Worm (Caenorhabditis elegans) whole organism, L4 larva: ENCODE data around the gene npl-4.2.

ENCODE experiments used
- F26F4.8 ChIP-seq: fragments of 200-800 bp; sonication (Bioruptor generic); conservative IDR thresholded peaks from 2 replicates; pipeline ENCODE4 v1.3.6; 2022; ENCODE audit warnings: missing genetic modification characterization, missing compliant biosample characterization
- F37D6.2 ChIP-seq: sonication (generic microtip); optimal IDR thresholded peaks from 2 replicates; lab custom pipeline; 2016; ENCODE audit warnings: mild to moderate bottlenecking, missing genetic modification characterization, missing compliant biosample characterization
- T20F7.1 ChIP-seq: fragments of 200-800 bp; sonication (Bioruptor generic); optimal IDR thresholded peaks from 2 replicates; lab custom pipeline; 2018; ENCODE audit warnings: mild to moderate bottlenecking, missing genetic modification characterization, missing compliant biosample characterization
- T26A8.4 ChIP-seq: fragments of 200-800 bp; sonication (Bioruptor generic); IDR thresholded peaks from 2 replicates; pipeline ENCODE4 v1.3.6; 2022; ENCODE audit warnings: missing genetic modification characterization, missing compliant biosample characterization
- Y105C5A.15 ChIP-seq: fragments of 200-800 bp; sonication (Bioruptor generic); IDR thresholded peaks from 2 replicates; pipeline ENCODE4 v1.3.6; 2022; ENCODE audit warnings: missing genetic modification characterization, missing compliant biosample characterization
- ZK546.5 ChIP-seq, 2 experiments: sonication (generic microtip); optimal IDR thresholded peaks; 2 replicates each; lab custom pipeline; 2017; ENCODE audit warnings: missing biosample characterization in 2 of 2, missing genetic modification characterization in 2 of 2
- aly-2 ChIP-seq: sonication (generic microtip); optimal IDR thresholded peaks from 2 replicates; lab custom pipeline; 2018; ENCODE audit warnings: missing biosample characterization, missing genetic modification characterization
- arid-1 ChIP-seq: fragments of 200-800 bp; sonication (Bioruptor generic); conservative IDR thresholded peaks from 2 replicates; pipeline ENCODE4 v1.3.6; 2022; ENCODE audit warnings: missing genetic modification reagents, missing genetic modification characterization, missing compliant biosample characterization
- attf-4 ChIP-seq: sonication (generic microtip); optimal IDR thresholded peaks from 3 replicates; lab custom pipeline; 2017; ENCODE audit warnings: missing biosample characterization, missing genetic modification characterization
- ceh-62 ChIP-seq: sonication (generic microtip); optimal IDR thresholded peaks from 2 replicates; lab custom pipeline; 2017; ENCODE audit warnings: missing biosample characterization, missing genetic modification characterization
- cey-2 ChIP-seq: sonication (generic microtip); optimal IDR thresholded peaks from 3 replicates; lab custom pipeline; 2017; ENCODE audit warnings: missing genetic modification characterization, mild to moderate bottlenecking, missing compliant biosample characterization, antibody characterized with exemption, borderline replicate concordance; ENCODE audit not compliant: insufficient read depth
- ctbp-1 ChIP-seq: fragments of 200-800 bp; sonication (Bioruptor generic); IDR thresholded peaks from 2 replicates; pipeline ENCODE4 v1.3.6; 2022; ENCODE audit warnings: missing genetic modification reagents, missing genetic modification characterization, missing compliant biosample characterization
- daf-12 ChIP-seq: fragments of 150-350 bp; optimal IDR thresholded peaks from 2 replicates; lab custom pipeline; 2014; ENCODE audit warnings: missing biosample characterization, missing genetic modification reagents, missing genetic modification characterization
- daf-16 ChIP-seq, 3 experiments: sonication (generic microtip); optimal IDR thresholded peaks; 2 replicates each; lab custom pipeline; 2016 to 2017; ENCODE audit warnings: missing genetic modification characterization in 3 of 3, missing genetic modification reagents in 3 of 3, mild to moderate bottlenecking in 2 of 3, missing compliant biosample characterization in 2 of 3, missing biosample characterization in 1 of 3, moderate library complexity in 1 of 3
- daf-8 ChIP-seq: fragments of 200-800 bp; sonication (Bioruptor generic); IDR thresholded peaks from 2 replicates; pipeline ENCODE4 v1.3.6; 2022; ENCODE audit warnings: missing genetic modification characterization, missing compliant biosample characterization
- dmd-6 ChIP-seq: fragments of 200-800 bp; sonication (Bioruptor generic); IDR thresholded peaks from 2 replicates; pipeline ENCODE4 v1.3.6; 2022; ENCODE audit warnings: missing genetic modification reagents, missing genetic modification characterization, missing compliant biosample characterization
- dmd-8 ChIP-seq: fragments of 200-800 bp; sonication (Bioruptor generic); IDR thresholded peaks from 2 replicates; pipeline ENCODE4 v1.3.6; 2022; ENCODE audit warnings: missing genetic modification characterization, missing compliant biosample characterization
- duxl-1 ChIP-seq: sonication (generic microtip); optimal IDR thresholded peaks from 2 replicates; lab custom pipeline; 2016; ENCODE audit warnings: mild to moderate bottlenecking, missing genetic modification characterization, moderate library complexity, missing compliant biosample characterization; ENCODE audit not compliant: poor library complexity
- egl-27 ChIP-seq: sonication (generic microtip); optimal IDR thresholded peaks from 3 replicates; lab custom pipeline; 2017; ENCODE audit warnings: missing biosample characterization, missing genetic modification reagents, missing genetic modification characterization
- egl-43 ChIP-seq: fragments of 200-800 bp; sonication (Bioruptor generic); IDR thresholded peaks from 2 replicates; pipeline ENCODE4 v1.3.6; 2022; ENCODE audit warnings: missing genetic modification reagents, missing genetic modification characterization, missing compliant biosample characterization
- fkh-10 ChIP-seq: fragments of 150-350 bp; optimal IDR thresholded peaks from 2 replicates; lab custom pipeline; 2014; ENCODE audit warnings: missing biosample characterization, missing genetic modification reagents, missing genetic modification characterization
- fos-1 ChIP-seq: fragments of 150-350 bp; optimal IDR thresholded peaks from 2 replicates; lab custom pipeline; 2014; ENCODE audit warnings: missing biosample characterization, missing genetic modification characterization
- gei-8 ChIP-seq: fragments of 200-800 bp; sonication (Bioruptor generic); optimal IDR thresholded peaks from 2 replicates; lab custom pipeline; 2018; ENCODE audit warnings: mild to moderate bottlenecking, missing genetic modification characterization, missing compliant biosample characterization
- hmg-1.1 ChIP-seq: fragments of 200-800 bp; sonication (Bioruptor generic); IDR thresholded peaks from 2 replicates; pipeline ENCODE4 v1.3.6; 2022; ENCODE audit warnings: missing genetic modification reagents, missing genetic modification characterization, missing compliant biosample characterization
- jun-1 ChIP-seq: fragments of 150-350 bp; optimal IDR thresholded peaks from 2 replicates; lab custom pipeline; 2014; ENCODE audit warnings: missing biosample characterization, missing genetic modification reagents, missing genetic modification characterization
- lin-13 ChIP-seq: fragments of 150-350 bp; optimal IDR thresholded peaks from 2 replicates; lab custom pipeline; 2014; ENCODE audit warnings: missing biosample characterization, missing genetic modification reagents, missing genetic modification characterization
- lin-15B ChIP-seq: fragments of 150-350 bp; sonication (generic microtip); optimal IDR thresholded peaks from 3 replicates; lab custom pipeline; 2014; ENCODE audit warnings: missing biosample characterization, missing genetic modification characterization
- lin-29 ChIP-seq: fragments of 200-800 bp; sonication (Bioruptor generic); IDR thresholded peaks from 2 replicates; pipeline ENCODE4 v1.3.6; 2022; ENCODE audit warnings: missing genetic modification reagents, missing genetic modification characterization, missing compliant biosample characterization
- lin-38 ChIP-seq: fragments of 200-800 bp; sonication (Bioruptor generic); IDR thresholded peaks from 2 replicates; pipeline ENCODE4 v1.3.6; 2022; ENCODE audit warnings: missing genetic modification reagents, missing genetic modification characterization, missing compliant biosample characterization
- mdl-1 ChIP-seq, 2 experiments: fragments of 150-350 bp in 1 of 2; sonication (generic microtip) in 1 of 2; optimal IDR thresholded peaks; 2 replicates each; lab custom pipeline; 2014 to 2017; ENCODE audit warnings: missing biosample characterization in 2 of 2, missing genetic modification characterization in 2 of 2
- mep-1 ChIP-seq: fragments of 150-350 bp; sonication (generic microtip); optimal IDR thresholded peaks from 3 replicates; lab custom pipeline; 2014; ENCODE audit warnings: missing biosample characterization, missing genetic modification characterization
- mxl-2 ChIP-seq: fragments of 200-800 bp; sonication (Bioruptor generic); conservative IDR thresholded peaks from 2 replicates; pipeline ENCODE4 v1.3.6; 2022; ENCODE audit warnings: missing genetic modification reagents, missing genetic modification characterization, missing compliant biosample characterization
- mxl-3 ChIP-seq: fragments of 200-800 bp; sonication (Bioruptor generic); optimal IDR thresholded peaks from 2 replicates; lab custom pipeline; 2018; ENCODE audit warnings: mild to moderate bottlenecking, missing genetic modification characterization, missing compliant biosample characterization
- nhr-10 ChIP-seq: fragments of 150-350 bp; optimal IDR thresholded peaks from 2 replicates; lab custom pipeline; 2014; ENCODE audit warnings: missing biosample characterization, missing genetic modification characterization
- nhr-25 ChIP-seq: sonication (generic microtip); optimal IDR thresholded peaks from 2 replicates; lab custom pipeline; 2017; ENCODE audit warnings: missing genetic modification characterization, mild to moderate bottlenecking, missing compliant biosample characterization, antibody characterized with exemption, moderate library complexity, borderline replicate concordance; ENCODE audit not compliant: insufficient read depth
- nhr-41 ChIP-seq: fragments of 200-800 bp; sonication (Bioruptor generic); IDR thresholded peaks from 2 replicates; pipeline ENCODE4 v1.3.6; 2022; ENCODE audit warnings: missing genetic modification reagents, missing genetic modification characterization, missing compliant biosample characterization
- nhr-48 ChIP-seq: sonication (generic microtip); optimal IDR thresholded peaks from 2 replicates; lab custom pipeline; 2016; ENCODE audit warnings: mild to moderate bottlenecking, missing genetic modification characterization, missing compliant biosample characterization
- nhr-76 ChIP-seq: fragments of 150-350 bp; optimal IDR thresholded peaks from 2 replicates; lab custom pipeline; 2014; ENCODE audit warnings: missing biosample characterization, missing genetic modification characterization
- nhr-77 ChIP-seq: fragments of 150-350 bp; optimal IDR thresholded peaks from 2 replicates; lab custom pipeline; 2014; ENCODE audit warnings: missing biosample characterization, missing genetic modification characterization
- pha-4 ChIP-seq, 2 experiments: fragments of 150-350 bp in 1 of 2; fragments of 200-800 bp in 1 of 2; sonication (Bioruptor generic) in 1 of 2; IDR thresholded peaks in 1 of 2; optimal IDR thresholded peaks in 1 of 2; 2 replicates each; pipeline versions ENCODE4 v1.3.6 to Lab custom; 2014 to 2022; ENCODE audit warnings: missing genetic modification characterization in 2 of 2, missing genetic modification reagents in 2 of 2, missing biosample characterization in 1 of 2, missing compliant biosample characterization in 1 of 2
- pqm-1 ChIP-seq: sonication (generic microtip); optimal IDR thresholded peaks from 2 replicates; lab custom pipeline; 2017; ENCODE audit warnings: missing biosample characterization, missing genetic modification characterization
- saeg-2 ChIP-seq: fragments of 200-800 bp; sonication (Bioruptor generic); IDR thresholded peaks from 2 replicates; pipeline ENCODE4 v1.3.6; 2022; ENCODE audit warnings: missing genetic modification reagents, missing genetic modification characterization, missing compliant biosample characterization
- sdz-12 ChIP-seq: fragments of 200-800 bp; sonication (Bioruptor generic); optimal IDR thresholded peaks from 2 replicates; lab custom pipeline; 2018; ENCODE audit warnings: mild to moderate bottlenecking, missing genetic modification characterization, missing compliant biosample characterization
- skn-1 ChIP-seq: fragments of 150-350 bp; optimal IDR thresholded peaks from 2 replicates; lab custom pipeline; 2014; ENCODE audit warnings: missing biosample characterization, missing genetic modification characterization
- snpc-1.2 ChIP-seq: fragments of 200-800 bp; sonication (Bioruptor generic); IDR thresholded peaks from 2 replicates; pipeline ENCODE4 v1.3.6; 2022; ENCODE audit warnings: missing genetic modification reagents, missing genetic modification characterization, missing compliant biosample characterization
- snpc-4 ChIP-seq: fragments of 150-350 bp; optimal IDR thresholded peaks from 2 replicates; lab custom pipeline; 2014; ENCODE audit warnings: missing biosample characterization, missing genetic modification characterization
- tag-97 ChIP-seq: fragments of 200-800 bp; sonication (Bioruptor generic); IDR thresholded peaks from 2 replicates; pipeline ENCODE4 v1.3.6; 2022; ENCODE audit warnings: missing genetic modification characterization, missing compliant biosample characterization
- zfp-2 ChIP-seq: sonication (generic microtip); optimal IDR thresholded peaks from 2 replicates; lab custom pipeline; 2016; ENCODE audit warnings: mild to moderate bottlenecking, missing genetic modification characterization, missing compliant biosample characterization
- ztf-11 ChIP-seq: fragments of 150-350 bp; optimal IDR thresholded peaks from 2 replicates; lab custom pipeline; 2014; ENCODE audit warnings: missing biosample characterization, missing genetic modification characterization
- ztf-7 ChIP-seq: fragments of 150-350 bp; optimal IDR thresholded peaks from 2 replicates; lab custom pipeline; 2014; ENCODE audit warnings: missing biosample characterization, missing genetic modification characterization

The npl-4.2 gene

DNA sequence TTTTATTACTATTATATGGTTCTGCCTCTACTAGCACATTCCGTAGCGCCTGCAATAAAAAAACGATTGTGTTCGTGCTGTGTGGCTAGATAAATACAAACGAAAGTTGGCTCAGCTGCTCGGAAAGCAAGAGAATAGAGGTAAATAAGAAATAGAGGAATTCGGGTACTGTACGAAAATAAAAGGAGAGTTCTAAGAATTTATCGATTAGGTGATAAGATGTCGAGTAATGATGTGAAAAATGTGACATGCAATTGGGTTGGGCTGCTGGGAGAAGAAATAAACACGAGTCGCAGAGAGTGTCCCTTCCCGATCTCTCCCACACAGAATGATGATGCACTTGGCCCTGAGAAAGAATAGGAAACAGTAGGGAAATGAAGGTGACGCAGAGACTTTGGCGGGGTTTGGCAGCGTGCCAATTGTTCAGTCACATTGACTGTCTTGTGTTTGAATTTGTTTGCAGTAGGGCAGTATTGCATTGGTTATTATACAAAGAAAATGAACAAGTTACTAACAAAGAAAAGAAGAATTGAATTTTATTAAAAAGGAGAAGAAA is 29.2 kb upstream of the npl-4.2 start, which contains the start of gene cdc-14 (continued):
- TF ChIP-seq nhr-76 (tag; lab: Kevin White, UChicago), result no peak
- peak; percentile 81 for TF ChIP-seq mxl-3
- no peak for TF ChIP-seq F26F4.8 (GFP tag; lab: Robert Waterston, UW)
- peak; percentile 61 for TF ChIP-seq nhr-25 (tag; lab: Kevin White, UChicago)
- no peak for TF ChIP-seq daf-12
- TF ChIP-seq nhr-77, result peak; percentile 63
- TF ChIP-seq aly-2, result no peak
- no peak for TF ChIP-seq ztf-11 (tag; lab: Kevin White, UChicago)
- TF ChIP-seq ZK546.5 (tag; optimal IDR thresholded peaks at IDR 0.05; lab: Kevin White, UChicago), result no peak
- TF ChIP-seq mxl-2 (GFP tag; lab: Robert Waterston, UW), result no peak
- no peak for TF ChIP-seq Y105C5A.15 (GFP tag; lab: Robert Waterston, UW)
- TF ChIP-seq nhr-10 (tag; lab: Kevin White, UChicago), result no peak
- 0 out of 2 replicates have a peak, but pooled peaks have one; percentile 36 for TF ChIP-seq hmg-1.1 (GFP tag; lab: Robert Waterston, UW)
- TF ChIP-seq zfp-2, result no peak
- no peak for TF ChIP-seq jun-1 (tag; lab: Kevin White, UChicago)
- peak in 1 of 2 experiments; percentile 12 for TF ChIP-seq daf-16 (GFP tag; optimal IDR thresholded peaks at IDR 0.05; lab: Kevin White, UChicago)
- peak; percentile 56 for TF ChIP-seq daf-16 (tag; optimal IDR thresholded peaks at IDR 0.05; lab: Kevin White, UChicago)
- TF ChIP-seq lin-38 (GFP tag; lab: Robert Waterston, UW), result peak; percentile 75
- no peak for TF ChIP-seq lin-15B (tag; lab: Kevin White, UChicago)
- 0 out of 2 replicates have a peak, but pooled peaks have one; percentile 18 for TF ChIP-seq ctbp-1 (GFP tag; lab: Robert Waterston, UW)
- TF ChIP-seq cey-2 (tag; lab: Kevin White, UChicago), result no peak
- no peak for TF ChIP-seq snpc-1.2 (GFP tag; lab: Robert Waterston, UW)
- no peak for TF ChIP-seq snpc-4
- TF ChIP-seq arid-1 (GFP tag; lab: Robert Waterston, UW), result no peak
- no peak for TF ChIP-seq pqm-1 (tag; lab: Kevin White, UChicago)
- TF ChIP-seq mep-1 (tag; lab: Kevin White, UChicago), result peak; percentile 82
- TF ChIP-seq fos-1, result no peak
- no peak for TF ChIP-seq fkh-10 (GFP tag; lab: Kevin White, UChicago)
- no peak for TF ChIP-seq duxl-1 (tag; lab: Kevin White, UChicago)
- no peak for TF ChIP-seq saeg-2 (GFP tag; lab: Robert Waterston, UW)
- TF ChIP-seq sdz-12 (GFP tag; lab: Kevin White, UChicago), result no peak
- no peak for TF ChIP-seq dmd-8
- peak; percentile 41 for TF ChIP-seq T20F7.1 (GFP tag; lab: Kevin White, UChicago)
- no peak for TF ChIP-seq daf-8 (GFP tag; lab: Robert Waterston, UW)
- peak; percentile 39; the same call in 1 of the 2 replicates for TF ChIP-seq dmd-6 (GFP tag; lab: Robert Waterston, UW)
- TF ChIP-seq mdl-1 (tag; optimal IDR thresholded peaks at IDR 0.05; lab: Kevin White, UChicago), result peak in 1 of 2 experiments; percentile 72
- no peak for TF ChIP-seq tag-97
- no peak for TF ChIP-seq attf-4 (tag; lab: Kevin White, UChicago)
- TF ChIP-seq skn-1, result no peak
- TF ChIP-seq gei-8 (GFP tag; lab: Kevin White, UChicago), result no peak
- TF ChIP-seq ceh-62 (tag; lab: Kevin White, UChicago), result no peak
- TF ChIP-seq T26A8.4 (GFP tag; lab: Robert Waterston, UW), result no peak
- no peak for TF ChIP-seq F37D6.2 (tag; lab: Kevin White, UChicago)
- no peak for TF ChIP-seq lin-29 (GFP tag; lab: Robert Waterston, UW)
- no peak for TF ChIP-seq lin-13 (GFP tag; lab: Kevin White, UChicago)
- TF ChIP-seq egl-27, result no peak
- no peak for TF ChIP-seq pha-4 (GFP tag; IDR thresholded peaks at IDR 0.05; lab: Robert Waterston, UW)
- peak; percentile 13 for TF ChIP-seq pha-4 (tag; optimal IDR thresholded peaks at IDR 0.05; lab: Kevin White, UChicago)
- TF ChIP-seq nhr-41 (GFP tag; lab: Robert Waterston, UW), result no peak
- TF ChIP-seq nhr-48 (tag; lab: Kevin White, UChicago), result no peak
- TF ChIP-seq egl-43 (GFP tag; lab: Robert Waterston, UW), result no peak
- TF ChIP-seq ztf-7, result peak; percentile 49
